Worm (Caenorhabditis elegans): ENCODE measurements around the gene rpl-15.

rpl-15 gene

DNA sequence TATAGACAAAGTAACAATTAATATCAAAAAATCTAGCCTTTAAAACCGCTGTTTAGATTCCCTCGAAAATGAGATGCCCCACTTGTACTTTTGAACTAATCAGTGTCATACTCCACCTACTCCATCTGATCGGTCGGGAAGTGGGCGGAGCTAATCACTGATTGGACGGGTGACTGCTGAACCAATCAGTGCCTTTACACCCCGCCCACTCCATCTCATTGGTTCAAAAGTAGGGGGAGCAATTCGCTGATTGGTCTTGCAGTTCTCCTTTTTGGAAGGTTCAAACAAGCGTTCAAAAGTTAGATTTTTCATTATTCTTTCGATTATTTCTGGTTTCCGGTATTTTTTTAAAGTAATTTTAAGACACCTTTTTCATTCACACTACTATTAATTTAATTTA, 41.2 kb downstream of the rpl-15 start:
- no peak for TF ChIP-seq unc-62 (GFP tag; optimal IDR thresholded peaks at IDR 0.05)

DNA sequence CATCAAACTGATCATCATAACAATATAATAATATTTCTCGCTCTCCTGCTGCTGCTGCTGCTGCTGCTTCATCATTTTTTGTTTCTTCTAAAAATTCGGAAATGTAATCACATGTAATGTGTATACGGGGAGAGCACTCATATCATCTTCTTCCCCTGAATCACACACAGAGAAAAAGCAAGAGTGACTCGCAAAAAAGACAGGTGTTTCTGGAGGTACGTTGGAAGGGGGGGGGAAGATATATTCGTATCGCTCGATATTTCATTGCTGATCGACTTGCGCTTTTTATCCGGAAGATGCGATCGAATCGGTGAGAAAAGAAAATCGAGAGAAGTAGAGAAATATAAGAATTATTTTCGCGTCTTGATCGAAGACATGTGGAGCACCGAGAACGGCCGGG, 46.7 kb downstream of the rpl-15 start:
- no peak for TF ChIP-seq unc-62 (GFP tag; optimal IDR thresholded peaks at IDR 0.05)

DNA sequence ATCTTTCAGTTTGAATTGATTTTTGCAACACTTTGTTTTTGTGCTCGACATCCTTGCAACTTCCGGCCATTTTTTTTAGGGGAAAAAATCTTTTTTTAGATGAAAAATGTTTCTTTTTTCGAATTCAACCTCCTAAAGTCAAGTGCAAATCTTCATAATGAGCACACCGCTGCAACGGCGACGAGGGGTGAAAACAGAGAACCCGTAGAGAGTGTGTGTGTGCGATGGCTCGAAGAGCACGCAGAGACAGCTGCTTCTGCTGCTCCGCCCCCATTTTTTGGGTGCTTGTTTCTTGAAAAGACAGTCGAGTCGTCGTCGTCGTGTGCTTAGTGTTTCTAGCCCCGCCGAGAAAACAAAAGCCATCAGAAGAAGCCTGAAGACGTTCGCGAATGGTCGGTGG, 48.3 kb downstream of the rpl-15 start, which contains the start of gene inx-18:
Gene inx-18, plus strand, starts transcription at position 301 of the 400 bp plus-strand sequence.
- TF ChIP-seq unc-62 (GFP tag; optimal IDR thresholded peaks at IDR 0.05), result no peak

DNA sequence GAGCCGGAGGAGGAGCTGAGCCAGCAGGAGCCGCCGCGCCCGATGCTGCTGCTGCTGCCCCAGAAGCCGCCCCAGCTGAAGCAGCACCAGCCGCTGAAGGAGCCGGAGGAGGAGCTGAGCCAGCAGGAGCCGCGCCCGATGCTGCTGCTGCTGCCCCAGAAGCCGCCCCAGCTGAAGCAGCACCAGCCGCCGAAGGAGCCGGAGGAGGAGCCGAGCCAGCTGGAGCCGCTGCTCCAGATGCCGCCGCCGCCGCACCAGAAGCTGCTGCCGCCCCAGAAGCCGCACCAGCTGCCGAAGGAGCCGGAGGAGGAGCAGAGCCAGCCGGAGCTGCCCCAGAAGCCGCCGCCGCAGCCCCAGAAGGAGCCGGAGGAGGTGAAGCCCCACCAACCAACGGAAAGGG, 48.9 kb downstream of the rpl-15 start:
- TF ChIP-seq unc-62 (GFP tag; optimal IDR thresholded peaks at IDR 0.05), result no peak

DNA sequence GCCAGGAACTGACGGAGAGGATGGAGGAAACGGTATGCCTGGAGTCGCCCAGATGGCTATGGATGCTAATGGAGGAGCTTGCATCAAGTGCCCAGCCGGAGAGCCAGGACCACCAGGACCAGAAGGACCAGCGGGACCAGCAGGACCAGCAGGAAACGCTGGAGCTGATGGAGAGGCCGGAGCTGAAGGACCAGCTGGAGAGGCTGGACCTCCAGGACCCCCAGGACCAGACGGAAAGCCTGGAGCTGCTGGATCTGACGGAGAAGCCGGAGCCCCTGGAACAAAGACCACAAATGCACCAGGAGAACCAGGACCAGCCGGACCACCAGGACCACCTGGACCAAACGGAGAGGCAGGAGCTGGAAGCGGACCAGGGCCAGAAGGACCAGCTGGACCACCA, 49.6 kb downstream of the rpl-15 start:
- no peak for TF ChIP-seq unc-62 (GFP tag; optimal IDR thresholded peaks at IDR 0.05)

DNA sequence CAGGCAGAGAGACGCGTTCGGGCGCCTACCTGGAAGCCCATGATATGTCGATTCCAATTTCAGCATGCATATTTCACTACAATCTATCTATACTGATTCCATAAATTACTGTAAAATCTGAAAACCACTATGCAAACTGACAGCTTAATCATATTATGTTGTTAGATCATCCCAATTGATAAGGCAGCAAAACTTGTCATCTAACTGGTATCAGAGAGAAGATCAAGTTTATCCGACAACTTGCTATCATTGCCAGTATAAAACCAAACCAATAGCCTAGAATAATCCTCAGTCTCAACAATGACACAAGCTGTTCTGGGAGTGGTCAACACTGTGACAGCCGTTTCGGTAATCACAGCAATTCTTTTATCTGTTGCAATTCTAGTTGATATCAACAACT, 50.2 kb downstream of the rpl-15 start, which contains the start of gene col-102:
Gene col-102, plus strand, starts transcription at position 301 of the 400 bp plus-strand sequence.
- no peak for TF ChIP-seq unc-62 (GFP tag; optimal IDR thresholded peaks at IDR 0.05)

DNA sequence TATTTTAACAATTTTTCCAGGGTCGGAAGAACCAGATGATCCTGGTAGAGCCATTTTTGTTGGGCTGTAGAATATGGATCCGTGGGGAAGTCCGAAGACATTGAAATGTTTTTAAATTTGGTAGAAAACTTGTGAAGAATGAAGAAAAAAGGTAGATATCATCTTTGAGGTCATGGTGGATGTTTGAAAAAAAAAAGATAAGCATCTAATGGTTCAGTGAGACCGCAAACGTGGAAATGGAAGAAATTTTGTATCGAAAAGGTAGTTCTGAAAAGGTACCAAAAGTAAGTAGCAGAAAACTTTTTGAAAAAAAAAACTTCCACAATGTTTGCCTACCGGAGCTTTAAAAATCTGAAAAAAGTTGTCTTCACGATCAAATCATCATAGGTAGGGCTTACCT, 50.8 kb downstream of the rpl-15 start, which contains the start of gene prmt-4:
Gene prmt-4, minus strand, starts transcription at position 101 of the 400 bp plus-strand sequence.
- TF ChIP-seq unc-62 (GFP tag; optimal IDR thresholded peaks at IDR 0.05), result no peak
